Fruit fly (Drosophila melanogaster) whole organism, larva: Measurements from ENCODE around the gene GILT2.

Experiments
- noc ChIP-seq: fragments of 200-800 bp; sonication (Bioruptor generic); optimal IDR thresholded peaks from 3 replicates; lab custom pipeline; 2019; ENCODE audit warnings: missing biosample characterization, mild to moderate bottlenecking, missing genetic modification characterization, moderate library complexity

Gene GILT2

dm6 chr3R:23666672-23667211 is 12.0 kb upstream of the GILT2 start:
- no peak for TF ChIP-seq noc (tag; lab: Kevin White, UChicago)

dm6 chr3R:23667451-23667850 is 11.2 kb upstream of the GILT2 start:
- no peak for TF ChIP-seq noc (tag; lab: Kevin White, UChicago)

- TF ChIP-seq noc (tag; lab: Kevin White, UChicago) = peak; percentile 9
Measured at dm6 chr3R:23668583-23668982, 10.1 kb upstream of the GILT2 start.

- TF ChIP-seq noc (tag; lab: Kevin White, UChicago) = peak; percentile 99
Measured at dm6 chr3R:23669401-23670216, 9.1 kb upstream of the GILT2 start, which contains the start of gene CG31145. CG31145 (minus strand) TSS chr3R:23669659.

dm6 chr3R:23673084-23673483 is 5.6 kb upstream of the GILT2 start:
- no peak for TF ChIP-seq noc (tag; lab: Kevin White, UChicago)

dm6 chr3R:23674369-23674768 is 4.3 kb upstream of the GILT2 start:
- TF ChIP-seq noc (tag; lab: Kevin White, UChicago) = no peak

dm6 chr3R:23675646-23676045 is 3.0 kb upstream of the GILT2 start:
- no peak for TF ChIP-seq noc (tag; lab: Kevin White, UChicago)

dm6 chr3R:23677058-23677457 is 1.6 kb upstream of the GILT2 start, which contains the start of gene GILT3:
GILT3 (plus strand) TSS chr3R:23677358.
- no peak for TF ChIP-seq noc (tag; lab: Kevin White, UChicago)

dm6 chr3R:23679911-23680336 is 1.2 kb downstream of the GILT2 start, which contains the start of gene eIF3d1:
eIF3d1 (plus strand) TSS chr3R:23680039.
- TF ChIP-seq noc (tag; lab: Kevin White, UChicago) = peak; percentile 18

dm6 chr3R:23682203-23682602 is 3.5 kb downstream of the GILT2 start, which contains the start of gene CG16710:
CG16710 (plus strand) TSS chr3R:23682503.
- no peak for TF ChIP-seq noc (tag; lab: Kevin White, UChicago)

- no peak for TF ChIP-seq noc (tag; lab: Kevin White, UChicago)
Measured at dm6 chr3R:23683757-23684156, 5.1 kb downstream of the GILT2 start, which contains the start of gene CG18754. CG18754 (plus strand) TSS chr3R:23684057.

- TF ChIP-seq noc (tag; lab: Kevin White, UChicago) = no peak
Measured at dm6 chr3R:23685955-23686354, 7.3 kb downstream of the GILT2 start, which contains the start of gene SPE. SPE (plus strand) TSS chr3R:23686255.

- TF ChIP-seq noc (tag; lab: Kevin White, UChicago) = no peak
Measured at dm6 chr3R:23686924-23687323, 8.2 kb downstream of the GILT2 start.

- TF ChIP-seq noc (tag; lab: Kevin White, UChicago) = no peak
Measured at dm6 chr3R:23694579-23695033, 15.9 kb downstream of the GILT2 start, which contains the start of gene CG10254. CG10254 (minus strand) TSS chr3R:23694983.

- no peak for TF ChIP-seq noc (tag; lab: Kevin White, UChicago)
Measured at dm6 chr3R:23696145-23696544, 17.4 kb downstream of the GILT2 start, which contains the start of gene CG10252. CG10252 (minus strand) TSS chr3R:23696245.

- no peak for TF ChIP-seq noc (tag; lab: Kevin White, UChicago)
Measured at dm6 chr3R:23698835-23699234, 20.1 kb downstream of the GILT2 start, which contains the start of gene prt. prt (minus strand) TSS chr3R:23699027.
